Fruit fly (Drosophila melanogaster) S2 (cell line): ENCODE measurements around the gene CG46427.
"Not testable (repeated sequence)": the region's sequence is repeated elsewhere in the genome, so short reads cannot be mapped to it uniquely, and the experiment has no call there.

Experiments
- CG8478 ChIP-seq: fragments of >200 bp; optimal IDR thresholded peaks from 2 replicates; lab custom pipeline; 2018
- CTCF ChIP-seq, 2 experiments: fragments of >200 bp; optimal IDR thresholded peaks; 2 replicates each; lab custom pipeline; 2018

The CG46427 gene

dm6 chr3R:12439039-12439400, at the start of gene CG46427, which contains the start of gene CG17207:
TSS of gene CG46427 (minus strand) at chr3R:12439139.
TSS of gene CG17207 (minus strand) at chr3R:12439139.
- no peak for TF ChIP-seq CTCF (optimal IDR thresholded peaks at IDR 0.05; lab: Kevin White, UChicago)
- TF ChIP-seq CG8478 (lab: Kevin White, UChicago) = no peak

dm6 chr3R:12467675-12468074, 28.7 kb upstream of the CG46427 start, which contains the start of gene Hsp70Ba:
TSS of gene Hsp70Ba (minus strand) at chr3R:12467776.
- TF ChIP-seq CTCF (optimal IDR thresholded peaks at IDR 0.05; lab: Kevin White, UChicago); CG8478 (lab: Kevin White, UChicago): not testable (repeated sequence)

dm6 chr3R:12465198-12465597, 26.3 kb upstream of the CG46427 start, which contains the start of gene CG5608:
TSS of gene CG5608 (minus strand) at chr3R:12465298.
- not testable (repeated sequence) for TF ChIP-seq CG8478 (lab: Kevin White, UChicago); CTCF (optimal IDR thresholded peaks at IDR 0.05; lab: Kevin White, UChicago)

dm6 chr3R:12459879-12460522, 21.1 kb upstream of the CG46427 start, which contains the start of the genes CG5961 and Polr3C:
TSS of gene CG5961 (minus strand) at chr3R:12460294.
TSS of gene Polr3C (plus strand) at chr3R:12460414.
- TF ChIP-seq CTCF (optimal IDR thresholded peaks at IDR 0.05; lab: Kevin White, UChicago) (no peak), CG8478 (lab: Kevin White, UChicago) (no peak)

- TF ChIP-seq CTCF (optimal IDR thresholded peaks at IDR 0.05; lab: Kevin White, UChicago) (no peak), CG8478 (lab: Kevin White, UChicago) (no peak)
These were observed 17.5 kb upstream of the CG46427 start, which contains the start of gene trus for dm6 chr3R:12456370-12456940. TSS of gene trus (plus strand) at chr3R:12456573.

- no peak for TF ChIP-seq CG8478 (lab: Kevin White, UChicago)
- TF ChIP-seq CTCF (optimal IDR thresholded peaks at IDR 0.05; lab: Kevin White, UChicago) = no peak
These were observed 15.6 kb upstream of the CG46427 start for dm6 chr3R:12454492-12454891.

- TF ChIP-seq CG8478 (lab: Kevin White, UChicago) = no peak
- TF ChIP-seq CTCF (optimal IDR thresholded peaks at IDR 0.05; lab: Kevin White, UChicago) = no peak
These were observed 13.1 kb upstream of the CG46427 start, which contains the start of gene CG5509 for dm6 chr3R:12451888-12452514. TSS of gene CG5509 (plus strand) at chr3R:12452464.

dm6 chr3R:12451376-12451775, 12.4 kb upstream of the CG46427 start:
- TF ChIP-seq CG8478 (lab: Kevin White, UChicago) (no peak), CTCF (optimal IDR thresholded peaks at IDR 0.05; lab: Kevin White, UChicago) (no peak)

dm6 chr3R:12450713-12451259, 11.8 kb upstream of the CG46427 start:
- TF ChIP-seq CTCF (optimal IDR thresholded peaks at IDR 0.05; lab: Kevin White, UChicago) (no peak), CG8478 (lab: Kevin White, UChicago) (no peak)

dm6 chr3R:12449617-12450242, 10.8 kb upstream of the CG46427 start:
- TF ChIP-seq CG8478 (lab: Kevin White, UChicago) = no peak
- TF ChIP-seq CTCF (optimal IDR thresholded peaks at IDR 0.05; lab: Kevin White, UChicago) = no peak

dm6 chr3R:12448889-12449314, 10.0 kb upstream of the CG46427 start, which contains the start of gene CG18549:
TSS of gene CG18549 (plus strand) at chr3R:12449296.
- TF ChIP-seq CTCF (optimal IDR thresholded peaks at IDR 0.05; lab: Kevin White, UChicago) (no peak), CG8478 (lab: Kevin White, UChicago) (no peak)

dm6 chr3R:12448344-12448743, 9.4 kb upstream of the CG46427 start:
- TF ChIP-seq CG8478 (lab: Kevin White, UChicago) (no peak), CTCF (optimal IDR thresholded peaks at IDR 0.05; lab: Kevin White, UChicago) (no peak)

- no peak for TF ChIP-seq CG8478 (lab: Kevin White, UChicago)
- no peak for TF ChIP-seq CTCF (optimal IDR thresholded peaks at IDR 0.05; lab: Kevin White, UChicago)
These were observed 8.4 kb upstream of the CG46427 start, which contains the start of gene vrs for dm6 chr3R:12447353-12447752. TSS of gene vrs (plus strand) at chr3R:12447653.

dm6 chr3R:12445468-12445867, 6.5 kb upstream of the CG46427 start:
- TF ChIP-seq CTCF (optimal IDR thresholded peaks at IDR 0.05; lab: Kevin White, UChicago) (no peak), CG8478 (lab: Kevin White, UChicago) (no peak)
